Worm (Caenorhabditis elegans): ENCODE data around the gene F54F7.3.

DNA sequence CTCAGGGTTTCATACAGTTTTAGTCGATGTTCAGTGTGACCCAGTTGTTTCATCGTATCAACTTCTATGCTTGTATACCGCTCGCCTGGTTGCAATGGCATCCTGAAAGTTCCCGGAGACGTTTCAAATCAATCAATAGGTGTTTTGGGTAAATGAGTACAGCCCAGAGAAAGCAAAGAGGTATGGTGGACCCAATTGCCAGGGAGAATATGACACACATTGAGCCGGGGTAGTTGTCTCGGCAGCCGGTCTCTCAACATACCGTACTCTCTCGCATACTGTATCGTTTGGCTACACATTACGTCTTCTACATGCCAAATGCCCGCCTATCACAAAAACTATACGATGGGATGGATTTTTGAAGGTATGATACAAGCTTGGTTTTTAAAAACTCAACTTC, 48.1 kb upstream of the F54F7.3 start, which contains the start of gene Y62H9A.9:
- TF ChIP-seq sox-4 (tag; optimal IDR thresholded peaks at IDR 0.05) (no peak), skn-1 (tag; optimal IDR thresholded peaks at IDR 0.05) (no peak), nhr-77 (tag; optimal IDR thresholded peaks at IDR 0.05) (no peak), efl-1 (optimal IDR thresholded peaks at IDR 0.05) (no peak), efl-1 (GFP tag; optimal IDR thresholded peaks at IDR 0.05 in 1 of 2) (no peak), pag-3 (tag; optimal IDR thresholded peaks at IDR 0.05; ENCODE audit: borderline replicate concordance, insufficient read depth) (no peak), snpc-4 (tag; optimal IDR thresholded peaks at IDR 0.05) (no peak), pax-3 (tag; optimal IDR thresholded peaks at IDR 0.05) (no peak), blmp-1 (tag; optimal IDR thresholded peaks at IDR 0.05) (no peak), aly-2 (tag; optimal IDR thresholded peaks at IDR 0.05) (no peak), nhr-76 (tag; optimal IDR thresholded peaks at IDR 0.05) (no peak)

All from whole organism, L1 larva.